Worm (Caenorhabditis elegans) whole organism, midembryonic: Measurements from ENCODE around the gene fbxc-22.

Experiments
- T22C8.4 ChIP-seq: fragments of 200-800 bp; sonication (Bioruptor generic); IDR thresholded peaks from 2 replicates; pipeline ENCODE4 v1.3.6; 2022; ENCODE audit warnings: missing genetic modification characterization, missing compliant biosample characterization
- cog-1 ChIP-seq: sonication (generic microtip); optimal IDR thresholded peaks from 2 replicates; lab custom pipeline; 2016; ENCODE audit warnings: missing genetic modification characterization, missing compliant biosample characterization
- flt-1 ChIP-seq: fragments of 200-800 bp; sonication (Bioruptor generic); IDR thresholded peaks from 2 replicates; pipeline ENCODE4 v1.3.6; 2022; ENCODE audit warnings: missing genetic modification characterization, missing compliant biosample characterization
- klf-2 ChIP-seq: fragments of 200-800 bp; sonication (Bioruptor generic); conservative IDR thresholded peaks from 2 replicates; pipeline ENCODE4 v1.3.6; 2022; ENCODE audit warnings: missing genetic modification reagents, missing genetic modification characterization, missing compliant biosample characterization
- med-1 ChIP-seq: sonication (generic microtip); optimal IDR thresholded peaks from 2 replicates; lab custom pipeline; 2017; ENCODE audit warnings: missing genetic modification characterization, mild to moderate bottlenecking, missing compliant biosample characterization, antibody characterized with exemption, missing genetic modification reagents; ENCODE audit not compliant: insufficient read depth
- ref-1 ChIP-seq: fragments of 200-800 bp; sonication (Bioruptor generic); conservative IDR thresholded peaks from 2 replicates; pipeline ENCODE4 v1.3.6; 2022; ENCODE audit warnings: missing genetic modification reagents, missing genetic modification characterization, missing compliant biosample characterization
- tab-1 ChIP-seq: fragments of 200-800 bp; sonication (Bioruptor generic); IDR thresholded peaks from 2 replicates; pipeline ENCODE4 v1.3.6; 2022; ENCODE audit warnings: missing genetic modification characterization, missing compliant biosample characterization
- ztf-23 ChIP-seq: fragments of 200-800 bp; sonication (Bioruptor generic); IDR thresholded peaks from 2 replicates; pipeline ENCODE4 v1.3.6; 2022; ENCODE audit warnings: missing genetic modification reagents, missing genetic modification characterization, missing compliant biosample characterization
- ztf-29 ChIP-seq: fragments of 200-800 bp; sonication (Bioruptor generic); IDR thresholded peaks from 2 replicates; pipeline ENCODE4 v1.3.6; 2022; ENCODE audit warnings: missing genetic modification reagents, missing genetic modification characterization, missing compliant biosample characterization

Gene fbxc-22

DNA sequence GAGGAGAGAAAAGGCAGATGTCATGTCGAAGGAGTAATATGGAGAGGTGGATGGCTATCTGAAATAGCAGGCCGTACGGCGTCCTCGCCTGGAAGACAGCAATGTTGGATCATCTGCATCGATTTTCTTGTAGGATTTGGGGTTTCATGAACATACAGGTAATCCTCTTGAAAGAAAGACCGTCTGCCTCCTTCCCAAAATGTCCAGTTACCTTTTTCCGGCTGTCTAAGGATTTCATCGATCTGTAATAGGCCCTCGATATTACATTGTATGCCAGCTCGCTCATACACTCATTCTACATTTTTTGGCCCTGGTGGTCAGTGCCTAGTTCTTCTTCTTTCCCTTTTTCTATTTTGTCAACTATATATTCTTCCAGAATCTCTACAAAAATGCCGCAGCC, 31.5 kb upstream of the fbxc-22 start, which contains the start of the genes fbxb-5 and btb-8:
fbxb-5 (minus strand) TSS at position 101 of the 400 bp plus-strand sequence.
btb-8 (plus strand) TSS at position 377 of the 400 bp plus-strand sequence.
- no peak for TF ChIP-seq T22C8.4 (GFP tag; lab: Robert Waterston, UW)
- TF ChIP-seq ref-1 (GFP tag; lab: Robert Waterston, UW): no peak
- TF ChIP-seq ztf-23: no peak
- no peak for TF ChIP-seq klf-2 (GFP tag; lab: Robert Waterston, UW)
- no peak for TF ChIP-seq ztf-29 (GFP tag; lab: Robert Waterston, UW)
- no peak for TF ChIP-seq med-1 (GFP tag; lab: Kevin White, UChicago)
- no peak for TF ChIP-seq tab-1 (GFP tag; lab: Robert Waterston, UW)
- TF ChIP-seq cog-1 (tag; lab: Kevin White, UChicago): no peak
- TF ChIP-seq flt-1 (GFP tag; lab: Robert Waterston, UW): no peak

DNA sequence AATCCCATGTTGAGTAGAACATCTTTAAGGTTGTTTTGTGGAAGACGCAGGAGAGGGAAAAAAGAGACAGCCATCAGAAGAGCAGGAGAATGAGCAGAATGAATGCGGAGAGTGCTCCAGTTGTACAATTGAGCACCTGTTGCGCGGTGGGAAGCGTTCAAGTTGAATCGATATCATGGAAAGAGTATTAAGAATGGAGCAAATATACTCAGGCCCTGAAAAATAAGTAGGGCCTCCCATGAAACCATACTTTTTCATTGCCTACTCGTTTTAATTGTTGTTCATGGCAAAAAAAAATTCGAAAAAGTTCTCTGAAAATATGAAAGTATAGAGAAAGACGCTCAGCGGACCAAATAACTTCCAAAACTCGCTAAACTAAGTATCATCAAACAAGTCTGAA, 28.2 kb upstream of the fbxc-22 start, which contains the start of gene fbxb-48:
fbxb-48 (minus strand) TSS at position 101 of the 400 bp plus-strand sequence.
- TF ChIP-seq T22C8.4 (GFP tag; lab: Robert Waterston, UW) (no peak), flt-1 (GFP tag; lab: Robert Waterston, UW) (no peak), ref-1 (GFP tag; lab: Robert Waterston, UW) (no peak), ztf-29 (GFP tag; lab: Robert Waterston, UW) (no peak), tab-1 (GFP tag; lab: Robert Waterston, UW) (no peak), cog-1 (tag; lab: Kevin White, UChicago) (no peak), klf-2 (GFP tag; lab: Robert Waterston, UW) (no peak), ztf-23 (no peak), med-1 (GFP tag; lab: Kevin White, UChicago) (no peak)

DNA sequence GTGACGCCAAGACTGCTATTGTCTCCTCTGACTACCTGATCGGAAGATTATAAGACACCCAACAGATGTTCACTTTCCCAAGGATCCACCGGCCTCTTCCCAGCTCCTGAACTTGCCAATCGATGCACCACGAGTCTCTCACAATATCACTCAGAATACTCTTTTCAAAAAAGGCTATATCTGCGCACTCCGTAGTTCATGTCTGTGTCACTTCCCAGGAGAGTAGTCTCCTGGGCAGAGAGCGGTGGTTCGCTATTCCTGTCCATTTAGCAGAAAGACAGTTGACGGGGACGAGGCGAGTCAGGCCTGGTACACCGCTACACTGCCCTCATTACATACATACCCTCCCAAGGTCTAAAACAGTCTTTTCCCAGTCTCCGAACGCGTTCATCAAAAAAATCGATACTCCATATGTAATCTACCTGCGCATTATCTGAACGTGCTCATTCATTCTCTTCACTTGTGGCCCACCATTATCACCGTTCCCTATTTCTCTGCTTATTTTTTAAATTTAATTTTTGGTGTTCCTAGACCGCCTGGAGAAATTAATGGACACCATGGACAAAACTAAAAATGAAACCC, 24.0 kb upstream of the fbxc-22 start, which contains the start of gene btb-6:
btb-6 (plus strand) TSS at position 532 of the 582 bp plus-strand sequence.
- TF ChIP-seq tab-1 (GFP tag; lab: Robert Waterston, UW) (0 out of 2 replicates have a peak, but pooled peaks have one; percentile 53), flt-1 (GFP tag; lab: Robert Waterston, UW) (no peak), med-1 (GFP tag; lab: Kevin White, UChicago) (no peak), ztf-23 (no peak), T22C8.4 (GFP tag; lab: Robert Waterston, UW) (no peak), klf-2 (GFP tag; lab: Robert Waterston, UW) (no peak), cog-1 (tag; lab: Kevin White, UChicago) (no peak), ref-1 (GFP tag; lab: Robert Waterston, UW) (no peak)

DNA sequence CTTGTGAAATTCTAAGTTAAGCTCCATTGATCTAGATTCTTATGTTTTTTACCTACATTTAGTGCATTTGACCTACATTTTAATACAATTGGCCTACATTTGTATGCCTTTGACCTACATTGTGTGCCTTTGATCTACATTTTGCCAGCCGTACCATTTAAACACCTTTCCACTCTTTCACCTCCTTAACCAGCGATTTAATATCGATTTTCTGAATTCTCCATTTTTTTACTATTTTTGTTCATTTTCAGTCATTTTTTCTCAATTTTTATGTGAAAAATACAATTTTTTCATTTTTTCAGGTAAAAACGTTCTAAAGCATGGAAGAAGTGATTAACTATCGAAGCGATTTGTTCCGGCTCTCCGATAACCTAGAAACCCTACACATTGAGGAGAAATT, 22.0 kb upstream of the fbxc-22 start, which contains the start of gene btb-7:
btb-7 (plus strand) TSS at position 301 of the 400 bp plus-strand sequence.
- no peak for TF ChIP-seq ref-1 (GFP tag; lab: Robert Waterston, UW)
- TF ChIP-seq cog-1 (tag; lab: Kevin White, UChicago): no peak
- no peak for TF ChIP-seq T22C8.4 (GFP tag; lab: Robert Waterston, UW)
- no peak for TF ChIP-seq tab-1 (GFP tag; lab: Robert Waterston, UW)
- TF ChIP-seq ztf-23: no peak
- no peak for TF ChIP-seq med-1 (GFP tag; lab: Kevin White, UChicago)
- no peak for TF ChIP-seq ztf-29 (GFP tag; lab: Robert Waterston, UW)
- TF ChIP-seq klf-2 (GFP tag; lab: Robert Waterston, UW): no peak
- no peak for TF ChIP-seq flt-1 (GFP tag; lab: Robert Waterston, UW)

DNA sequence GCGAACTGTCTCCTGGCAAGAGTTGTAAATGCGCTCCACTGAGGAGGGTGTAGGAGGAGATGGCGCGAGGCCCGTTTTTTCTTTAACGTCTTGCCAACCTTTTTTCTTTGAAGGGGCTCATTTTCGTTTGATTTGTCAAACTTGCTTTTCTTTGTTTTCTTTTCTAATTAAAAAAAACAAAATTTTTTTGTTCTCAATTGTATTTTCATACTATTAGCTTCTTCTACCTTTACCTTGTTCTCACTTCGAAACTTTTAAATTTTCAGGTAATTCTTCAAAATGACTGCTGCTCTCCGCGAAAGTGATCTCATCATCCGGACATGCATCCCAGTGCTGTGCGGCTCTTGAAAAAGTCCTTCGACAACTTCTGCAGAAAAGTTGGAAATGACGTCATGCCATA, 19.0 kb upstream of the fbxc-22 start, which contains the start of gene fbxa-184:
fbxa-184 (plus strand) TSS at position 301 of the 400 bp plus-strand sequence.
- TF ChIP-seq T22C8.4 (GFP tag; lab: Robert Waterston, UW) (no peak), med-1 (GFP tag; lab: Kevin White, UChicago) (no peak), ztf-23 (no peak), ztf-29 (GFP tag; lab: Robert Waterston, UW) (no peak), flt-1 (GFP tag; lab: Robert Waterston, UW) (no peak), klf-2 (GFP tag; lab: Robert Waterston, UW) (no peak), ref-1 (GFP tag; lab: Robert Waterston, UW) (no peak), cog-1 (tag; lab: Kevin White, UChicago) (no peak), tab-1 (GFP tag; lab: Robert Waterston, UW) (no peak)

DNA sequence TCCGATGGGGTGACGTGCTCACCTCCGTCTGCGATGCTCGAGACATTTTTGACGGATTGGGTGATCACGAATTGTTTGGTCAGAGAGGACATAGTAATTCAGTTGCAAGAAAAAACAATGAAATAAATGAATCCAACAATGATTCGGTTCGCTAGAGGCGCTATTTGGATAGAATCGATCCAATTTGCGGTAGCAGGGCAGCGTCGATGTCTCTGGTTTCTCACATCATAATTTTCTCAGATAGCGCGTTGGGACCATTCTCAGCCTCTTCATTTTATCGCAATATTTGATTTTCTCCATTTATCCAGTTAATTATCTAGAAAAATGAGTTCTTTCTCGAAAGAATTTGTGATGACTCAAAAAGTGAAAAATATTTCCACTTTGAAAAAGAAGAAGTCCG, 15.5 kb upstream of the fbxc-22 start, which contains the start of gene sdz-18:
sdz-18 (minus strand) TSS at position 101 of the 400 bp plus-strand sequence.
- TF ChIP-seq ztf-23 (no peak), med-1 (GFP tag; lab: Kevin White, UChicago) (no peak), flt-1 (GFP tag; lab: Robert Waterston, UW) (no peak), klf-2 (GFP tag; lab: Robert Waterston, UW) (no peak), T22C8.4 (GFP tag; lab: Robert Waterston, UW) (no peak), ref-1 (GFP tag; lab: Robert Waterston, UW) (no peak), cog-1 (tag; lab: Kevin White, UChicago) (no peak), tab-1 (GFP tag; lab: Robert Waterston, UW) (no peak), ztf-29 (GFP tag; lab: Robert Waterston, UW) (no peak)

DNA sequence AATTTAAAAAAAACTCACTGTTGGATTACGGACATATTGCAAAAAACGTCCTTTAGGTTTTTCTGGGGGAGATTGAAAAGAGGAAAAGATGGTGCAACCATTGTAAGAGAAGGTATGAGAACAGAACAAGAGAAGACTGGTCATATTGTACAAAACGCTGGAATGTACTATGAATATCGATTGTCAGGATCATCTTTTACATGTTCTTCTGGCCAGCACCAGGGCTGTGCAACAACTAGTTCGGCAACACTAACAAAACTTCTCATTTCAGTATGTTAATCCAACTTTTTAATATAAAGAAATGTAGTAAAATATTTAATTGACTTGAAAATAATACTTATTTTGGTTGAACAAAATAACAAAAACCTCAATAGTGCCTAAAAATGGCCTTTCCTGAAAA, 12.5 kb upstream of the fbxc-22 start, which contains the start of gene fbxb-47:
fbxb-47 (minus strand) TSS at position 101 of the 400 bp plus-strand sequence.
- no peak for TF ChIP-seq flt-1 (GFP tag; lab: Robert Waterston, UW)
- no peak for TF ChIP-seq med-1 (GFP tag; lab: Kevin White, UChicago)
- TF ChIP-seq ztf-23: no peak
- no peak for TF ChIP-seq T22C8.4 (GFP tag; lab: Robert Waterston, UW)
- TF ChIP-seq cog-1 (tag; lab: Kevin White, UChicago): no peak
- TF ChIP-seq ztf-29 (GFP tag; lab: Robert Waterston, UW): no peak
- no peak for TF ChIP-seq tab-1 (GFP tag; lab: Robert Waterston, UW)
- no peak for TF ChIP-seq ref-1 (GFP tag; lab: Robert Waterston, UW)
- TF ChIP-seq klf-2 (GFP tag; lab: Robert Waterston, UW): no peak

DNA sequence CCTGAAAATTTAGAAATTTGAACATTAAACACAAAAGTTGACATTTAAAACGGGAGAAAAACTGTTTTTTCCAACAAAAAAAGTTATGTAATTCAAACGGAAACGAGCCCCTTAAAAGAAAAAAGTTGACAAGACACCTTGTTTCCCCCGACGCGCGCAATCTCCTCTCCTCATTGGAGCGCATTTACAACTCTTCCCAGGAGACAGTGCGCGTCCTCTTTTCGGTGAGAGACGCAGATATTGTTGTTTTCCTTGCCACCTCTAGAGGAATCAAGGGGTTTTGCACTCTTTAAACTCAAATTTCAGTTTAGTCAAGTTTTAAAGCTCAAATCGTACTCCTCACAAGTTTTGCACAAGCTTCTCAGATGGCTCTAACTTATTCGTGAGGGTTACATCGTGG, 5.0 kb upstream of the fbxc-22 start, which contains the start of gene F58E1.13:
F58E1.13 (minus strand) TSS at position 12 of the 400 bp plus-strand sequence.
- no peak for TF ChIP-seq ztf-23
- TF ChIP-seq ztf-29 (GFP tag; lab: Robert Waterston, UW): no peak
- TF ChIP-seq flt-1 (GFP tag; lab: Robert Waterston, UW): no peak
- TF ChIP-seq klf-2 (GFP tag; lab: Robert Waterston, UW): no peak
- TF ChIP-seq ref-1 (GFP tag; lab: Robert Waterston, UW): no peak
- no peak for TF ChIP-seq med-1 (GFP tag; lab: Kevin White, UChicago)
- no peak for TF ChIP-seq T22C8.4 (GFP tag; lab: Robert Waterston, UW)
- TF ChIP-seq cog-1 (tag; lab: Kevin White, UChicago): no peak
- TF ChIP-seq tab-1 (GFP tag; lab: Robert Waterston, UW): no peak
